Fruit fly (Drosophila melanogaster): ENCODE measurements around the gene ND-15.
A peak's percentile ranks its signal among the peaks of the same experiment; 100 is the strongest.

Gene ND-15

dm6 chr2L:72752-73435 is 41.6 kb upstream of the ND-15 start (continued):
- TF ChIP-seq CG12104 (GFP tag; optimal IDR thresholded peaks at IDR 0.05), result no peak
- TF ChIP-seq croc (GFP tag; conservative IDR thresholded peaks at IDR 0.05), result no peak
- peak; percentile 33 for TF ChIP-seq ind (GFP tag; optimal IDR thresholded peaks at IDR 0.05)
- no peak; the same call in 2 of the 3 replicates for TF ChIP-seq CG16813 (GFP tag; IDR thresholded peaks at IDR 0.05; ENCODE audit: partially characterized antibody)
- no peak for TF ChIP-seq Nf-YB (GFP tag; optimal IDR thresholded peaks at IDR 0.05)
- TF ChIP-seq nau (GFP tag; optimal IDR thresholded peaks at IDR 0.05), result no peak
- TF ChIP-seq CG10321 (GFP tag; IDR thresholded peaks at IDR 0.05), result 0 out of 2 replicates have a peak, but pooled peaks have one; percentile 31
- TF ChIP-seq CG10209 (GFP tag; optimal IDR thresholded peaks at IDR 0.05), result peak; percentile 31
- peak; percentile 20 for TF ChIP-seq CG16863 (GFP tag; optimal IDR thresholded peaks at IDR 0.05)
- no peak for TF ChIP-seq lov (optimal IDR thresholded peaks at IDR 0.05)
- TF ChIP-seq lov (GFP tag; IDR thresholded peaks at IDR 0.05), result peak; percentile 63; the same call in 1 of the 3 replicates
- no peak for TF ChIP-seq CG6765 (GFP tag; optimal IDR thresholded peaks at IDR 0.05)
- TF ChIP-seq ash1 (GFP tag; optimal IDR thresholded peaks at IDR 0.05), result no peak
- peak; percentile 32 for TF ChIP-seq CG13123 (GFP tag; optimal IDR thresholded peaks at IDR 0.05)
- TF ChIP-seq abd-A (tag; optimal IDR thresholded peaks at IDR 0.05), result peak; percentile 99
- no peak for TF ChIP-seq cad (GFP tag; optimal IDR thresholded peaks at IDR 0.05)
- TF ChIP-seq CG2712 (tag; optimal IDR thresholded peaks at IDR 0.05), result peak; percentile 30
- peak; percentile 57; the same call in 1 of the 2 replicates for TF ChIP-seq Bgb (GFP tag; IDR thresholded peaks at IDR 0.05; ENCODE audit: partially characterized antibody)
- TF ChIP-seq zfh1 (GFP tag; IDR thresholded peaks at IDR 0.05), result peak; percentile 13; the same call in 1 of the 3 replicates
- peak; percentile 32; the same call in 1 of the 2 replicates for TF ChIP-seq MBD-R2 (GFP tag; IDR thresholded peaks at IDR 0.05)
- TF ChIP-seq Hr3 (GFP tag; optimal IDR thresholded peaks at IDR 0.05), result peak; percentile 55
- TF ChIP-seq CG10147 (GFP tag; optimal IDR thresholded peaks at IDR 0.05), result peak; percentile 8
- TF ChIP-seq pho (GFP tag; optimal IDR thresholded peaks at IDR 0.05), result peak; percentile 0
- TF ChIP-seq caup (GFP tag; optimal IDR thresholded peaks at IDR 0.05; ENCODE audit: severe bottlenecking), result peak; percentile 70
- peak; percentile 55 for TF ChIP-seq az2 (GFP tag; optimal IDR thresholded peaks at IDR 0.05)
- no peak for TF ChIP-seq hkb (optimal IDR thresholded peaks at IDR 0.05)
- TF ChIP-seq hkb (GFP tag; IDR thresholded peaks at IDR 0.05), result no peak
- peak; percentile 24 for TF ChIP-seq CG12391 (tag; optimal IDR thresholded peaks at IDR 0.05)
- TF ChIP-seq CG1602 (GFP tag; optimal IDR thresholded peaks at IDR 0.05), result no peak
- peak; percentile 78 for TF ChIP-seq Sry-δ (GFP tag; optimal IDR thresholded peaks at IDR 0.05)
- no peak for TF ChIP-seq CG16815 (GFP tag; optimal IDR thresholded peaks at IDR 0.05)
- no peak for TF ChIP-seq Dref (GFP tag; IDR thresholded peaks at IDR 0.05)
- no peak for TF ChIP-seq trh (GFP tag; optimal IDR thresholded peaks at IDR 0.05)
- TF ChIP-seq Hey (tag; optimal IDR thresholded peaks at IDR 0.05), result no peak
- TF ChIP-seq Kr (GFP tag; optimal IDR thresholded peaks at IDR 0.05), result no peak
- TF ChIP-seq CG4730 (GFP tag; IDR thresholded peaks at IDR 0.05), result peak; percentile 45; the same call in 1 of the 2 replicates
- no peak for TF ChIP-seq CG9609 (GFP tag; optimal IDR thresholded peaks at IDR 0.05)
- no peak for TF ChIP-seq pan (optimal IDR thresholded peaks at IDR 0.05)
- peak in 1 of 2 experiments; percentile 49 for TF ChIP-seq pan (GFP tag; optimal IDR thresholded peaks at IDR 0.05 in 1 of 2, IDR thresholded peaks at IDR 0.05 in 1 of 2)
- no peak for TF ChIP-seq CG6683 (GFP tag; optimal IDR thresholded peaks at IDR 0.05)
- TF ChIP-seq zen2 (GFP tag; IDR thresholded peaks at IDR 0.05; ENCODE audit: partially characterized antibody), result peak; percentile 64; the same call in 2 of the 3 replicates
- TF ChIP-seq CG9876 (GFP tag; optimal IDR thresholded peaks at IDR 0.05), result peak; percentile 55
- no peak; the same call in 1 of the 2 replicates for TF ChIP-seq CG9932 (GFP tag; IDR thresholded peaks at IDR 0.05)
- no peak for TF ChIP-seq CG8281 (tag; optimal IDR thresholded peaks at IDR 0.05)
- TF ChIP-seq jigr1 (GFP tag; IDR thresholded peaks at IDR 0.05), result no peak
- TF ChIP-seq ham (GFP tag; IDR thresholded peaks at IDR 0.05), result no peak
- TF ChIP-seq CG4360 (GFP tag; IDR thresholded peaks at IDR 0.05), result no peak
- TF ChIP-seq CG8944 (GFP tag; optimal IDR thresholded peaks at IDR 0.05), result peak; percentile 1
- TF ChIP-seq CG11696 (GFP tag; IDR thresholded peaks at IDR 0.05), result no peak
- no peak for TF ChIP-seq CG10462 (GFP tag; optimal IDR thresholded peaks at IDR 0.05)
